Fruit fly (Drosophila melanogaster): Measurements from ENCODE around the gene colt.

Gene colt

DNA sequence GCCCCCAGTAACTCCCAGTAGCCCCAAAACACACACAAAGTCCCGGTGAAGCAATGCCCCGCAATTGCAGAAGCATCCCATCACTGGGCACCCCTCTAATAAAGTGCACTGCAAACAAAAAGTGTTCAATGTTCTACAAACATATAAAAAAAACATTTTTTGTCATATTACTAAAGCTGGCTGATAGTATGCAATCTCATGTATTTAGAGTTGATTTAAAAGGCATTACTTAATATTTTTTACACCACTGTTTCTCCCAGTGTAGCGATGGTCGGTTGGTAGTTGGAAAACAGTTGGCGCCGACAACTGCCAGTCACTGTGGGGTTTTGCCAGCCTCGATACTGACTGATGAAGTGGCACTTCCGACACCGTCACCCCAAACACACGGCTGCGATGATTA, 49.5 kb downstream of the colt start (continued):
- TF ChIP-seq ranshi (GFP tag; IDR thresholded peaks at IDR 0.05) (peak; percentile 38; the same call in 1 of the 2 replicates), HmgZ (tag; optimal IDR thresholded peaks at IDR 0.05) (no peak), sim (GFP tag; IDR thresholded peaks at IDR 0.05) (no peak), pnt (GFP tag; optimal IDR thresholded peaks at IDR 0.05) (no peak), CG11085 (GFP tag; IDR thresholded peaks at IDR 0.05) (no peak), Antp (GFP tag; optimal IDR thresholded peaks at IDR 0.05) (no peak), sob (GFP tag; IDR thresholded peaks at IDR 0.05) (no peak), Gug (GFP tag; IDR thresholded peaks at IDR 0.05) (0 out of 4 replicates have a peak, but pooled peaks have one; percentile 5), CG8089 (GFP tag; optimal IDR thresholded peaks at IDR 0.05) (no peak), Lpt (GFP tag; optimal IDR thresholded peaks at IDR 0.05) (no peak), br (optimal IDR thresholded peaks at IDR 0.05) (no peak), nmo (GFP tag; optimal IDR thresholded peaks at IDR 0.05) (no peak), vvl (GFP tag; IDR thresholded peaks at IDR 0.05) (no peak), ham (GFP tag; IDR thresholded peaks at IDR 0.05) (no peak), Dbx (GFP tag; IDR thresholded peaks at IDR 0.05) (peak; percentile 46; the same call in 1 of the 3 replicates), ara (GFP tag; IDR thresholded peaks at IDR 0.05) (no peak), Fer3 (tag; optimal IDR thresholded peaks at IDR 0.05) (no peak), CG17328 (GFP tag; IDR thresholded peaks at IDR 0.05) (no peak), amos (GFP tag; IDR thresholded peaks at IDR 0.05; ENCODE audit: partially characterized antibody) (no peak), CG7963 (GFP tag; IDR thresholded peaks at IDR 0.05; ENCODE audit: partially characterized antibody) (no peak), CG6791 (GFP tag; IDR thresholded peaks at IDR 0.05; ENCODE audit: partially characterized antibody) (no peak), sisA (GFP tag; IDR thresholded peaks at IDR 0.05) (peak; percentile 39; the same call in 1 of the 2 replicates), CG17612 (GFP tag; IDR thresholded peaks at IDR 0.05) (no peak), CG7987 (GFP tag; optimal IDR thresholded peaks at IDR 0.05) (no peak), tin (GFP tag; optimal IDR thresholded peaks at IDR 0.05) (no peak), CG8359 (GFP tag; optimal IDR thresholded peaks at IDR 0.05; ENCODE audit: borderline replicate concordance) (no peak)
